3 fruit fly cellular contexts compared by ENCODE assay signal in genomic region chr2L:14496348-14496747, dm6.
TF ChIP-seq lines count a peak whose summit lies in the region.

No protein-coding gene starts in this region.

- no peak for TF ChIP-seq CTCF in whole organism, embryonic (GFP tag; optimal IDR thresholded peaks at IDR 0.05; lab: Kevin White, UChicago)

TF ChIP-seq in whole organism, embryonic, 481 proteins besides CTCF, POLR2A, EP300 and RAD21:
- TF ChIP-seq pnt (GFP tag; optimal IDR thresholded peaks at IDR 0.05; lab: Kevin White, UChicago) (no peak), Abd-B (GFP tag; optimal IDR thresholded peaks at IDR 0.05; lab: Kevin White, UChicago) (peak; percentile 30), CG10147 (GFP tag; optimal IDR thresholded peaks at IDR 0.05; lab: Kevin White, UChicago) (peak; percentile 12), D19A (tag; optimal IDR thresholded peaks at IDR 0.05; lab: Kevin White, UChicago) (peak; percentile 55), Med (GFP tag; lab: Kevin White, UChicago) (peak; percentile 3), CG7839 (tag; optimal IDR thresholded peaks at IDR 0.05; lab: Kevin White, UChicago) (no peak), exex (tag; optimal IDR thresholded peaks at IDR 0.05; lab: Kevin White, UChicago) (peak; percentile 52), sens (GFP tag; lab: Kevin White, UChicago) (peak; percentile 53), Tbp (GFP tag; optimal IDR thresholded peaks at IDR 0.05; lab: Kevin White, UChicago) (no peak), grn (GFP tag; optimal IDR thresholded peaks at IDR 0.05; lab: Kevin White, UChicago) (peak; percentile 47)

TF ChIP-seq in whole organism, prepupa, 60 proteins besides CTCF, POLR2A, EP300 and RAD21:
- TF ChIP-seq svp (GFP tag; lab: Kevin White, UChicago) = peak; percentile 21
- no peak for TF ChIP-seq CG6276 (GFP tag; optimal IDR thresholded peaks at IDR 0.05; lab: Kevin White, UChicago)
- TF ChIP-seq acj6 (GFP tag; optimal IDR thresholded peaks at IDR 0.05; lab: Kevin White, UChicago) = no peak
- TF ChIP-seq Eip78C (GFP tag; lab: Kevin White, UChicago) = peak; percentile 35
- no peak for TF ChIP-seq Ets21C (GFP tag; optimal IDR thresholded peaks at IDR 0.05; lab: Kevin White, UChicago)
- no peak for TF ChIP-seq eg (GFP tag; IDR thresholded peaks at IDR 0.05; lab: Robert Waterston, UW)

TF ChIP-seq in whole organism, wandering third instar larva, 38 proteins besides CTCF, POLR2A, EP300 and RAD21:
- TF ChIP-seq h (GFP tag; optimal IDR thresholded peaks at IDR 0.05; lab: Kevin White, UChicago) = peak; percentile 14
- TF ChIP-seq HLH106 (tag; optimal IDR thresholded peaks at IDR 0.05; lab: Kevin White, UChicago) = peak; percentile 7
- TF ChIP-seq Rel (GFP tag; optimal IDR thresholded peaks at IDR 0.05; lab: Kevin White, UChicago) = no peak
- TF ChIP-seq Rel (tag; optimal IDR thresholded peaks at IDR 0.05; lab: Kevin White, UChicago) = no peak
